Fruit fly (Drosophila melanogaster) whole organism, embryonic: ENCODE data around the gene CG11670.

ENCODE experiments used
- ATbp ChIP-seq: fragments of 200-800 bp; sonication (Bioruptor generic); optimal IDR thresholded peaks from 2 replicates; lab custom pipeline; 2017; ENCODE audit warnings: missing biosample characterization, mild to moderate bottlenecking, missing genetic modification characterization, missing genetic modification reagents
- CG12744 ChIP-seq: fragments of 200-800 bp; sonication (Bioruptor generic); optimal IDR thresholded peaks from 2 replicates; lab custom pipeline; 2016; ENCODE audit warnings: missing biosample characterization, missing genetic modification characterization
- CG13624 ChIP-seq: fragments of 200-800 bp; sonication (Bioruptor generic); optimal IDR thresholded peaks from 2 replicates; lab custom pipeline; 2016; ENCODE audit warnings: missing biosample characterization, missing genetic modification characterization
- CG14860 ChIP-seq: fragments of 200-800 bp; sonication (Bioruptor generic); IDR thresholded peaks from 3 replicates; pipeline ENCODE4 v1.3.6; 2022; ENCODE audit warnings: missing biosample characterization, missing genetic modification characterization; ENCODE audit not compliant: partially characterized antibody
- CG16863 ChIP-seq: fragments of 200-800 bp; sonication (Bioruptor generic); optimal IDR thresholded peaks from 3 replicates; lab custom pipeline; 2016; ENCODE audit warnings: missing biosample characterization, missing genetic modification characterization
- CG17186 ChIP-seq: fragments of 200-800 bp; sonication (Bioruptor generic); optimal IDR thresholded peaks from 3 replicates; lab custom pipeline; 2017; ENCODE audit warnings: missing biosample characterization, missing genetic modification reagents, missing genetic modification characterization
- CG18011 ChIP-seq: fragments of 200-800 bp; sonication (Bioruptor generic); optimal IDR thresholded peaks from 2 replicates; lab custom pipeline; 2017; ENCODE audit warnings: missing biosample characterization, missing genetic modification characterization, mild to moderate bottlenecking, moderate library complexity, missing genotype
- CG18476 ChIP-seq: fragments of 200-800 bp; sonication (Bioruptor generic); optimal IDR thresholded peaks from 2 replicates; lab custom pipeline; 2016; ENCODE audit warnings: missing biosample characterization, mild to moderate bottlenecking, missing genetic modification characterization
- CG2120 ChIP-seq: fragments of 200-800 bp; sonication (Bioruptor generic); optimal IDR thresholded peaks from 3 replicates; lab custom pipeline; 2016; ENCODE audit warnings: missing biosample characterization, missing genetic modification characterization
- CG2129 ChIP-seq: fragments of 200-800 bp; sonication (Bioruptor generic); IDR thresholded peaks from 2 replicates; pipeline ENCODE4 v1.3.6; 2022; ENCODE audit warnings: missing biosample characterization, missing genetic modification characterization; ENCODE audit not compliant: partially characterized antibody
- CG43689 ChIP-seq: fragments of 200-800 bp; sonication (Bioruptor generic); IDR thresholded peaks from 2 replicates; pipeline ENCODE4 v1.3.6; 2022; ENCODE audit warnings: missing biosample characterization, missing genetic modification characterization
- CG4617 ChIP-seq: fragments of 200-800 bp; sonication (Bioruptor generic); optimal IDR thresholded peaks from 3 replicates; lab custom pipeline; 2016; ENCODE audit warnings: missing biosample characterization, missing genetic modification characterization, borderline replicate concordance
- CG9609 ChIP-seq: fragments of 200-800 bp; sonication (Bioruptor generic); optimal IDR thresholded peaks from 3 replicates; lab custom pipeline; 2016; ENCODE audit warnings: missing biosample characterization, missing genetic modification characterization
- Dip2 ChIP-seq: fragments of 200-800 bp; sonication (Bioruptor generic); IDR thresholded peaks from 2 replicates; pipeline ENCODE4 v1.3.6; 2022; ENCODE audit warnings: missing biosample characterization, missing genetic modification characterization
- HHEX ChIP-seq: fragments of 200-800 bp; sonication (Bioruptor generic); optimal IDR thresholded peaks from 3 replicates; lab custom pipeline; 2017; ENCODE audit warnings: missing biosample characterization, mild to moderate bottlenecking, missing genetic modification characterization, missing genetic modification reagents
- Hmr ChIP-seq: fragments of 200-800 bp; sonication (Bioruptor generic); optimal IDR thresholded peaks from 3 replicates; lab custom pipeline; 2017; ENCODE audit warnings: mild to moderate bottlenecking, missing biosample characterization, missing genetic modification reagents, missing genetic modification characterization
- Hr3 ChIP-seq: fragments of 200-800 bp; sonication (Bioruptor generic); optimal IDR thresholded peaks from 3 replicates; lab custom pipeline; 2016; ENCODE audit warnings: missing biosample characterization, missing genetic modification characterization
- Hr78 ChIP-seq, 2 experiments: fragments of 200-800 bp in 1 of 2; fragments of >200 bp in 1 of 2; sonication (Bioruptor generic) in 1 of 2; optimal IDR thresholded peaks; 2 replicates each; lab custom pipeline; 2017 to 2019; ENCODE audit warnings: missing biosample characterization in 2 of 2, missing genetic modification characterization in 2 of 2, mild to moderate bottlenecking in 1 of 2, moderate library complexity in 1 of 2
- MTF-1 ChIP-seq: fragments of 200-800 bp; sonication (Bioruptor generic); optimal IDR thresholded peaks from 2 replicates; lab custom pipeline; 2018; ENCODE audit warnings: missing biosample characterization, mild to moderate bottlenecking, missing genetic modification characterization, borderline replicate concordance
- Mad ChIP-seq: fragments of 200-800 bp; sonication (Bioruptor generic); optimal IDR thresholded peaks from 2 replicates; lab custom pipeline; 2016; ENCODE audit warnings: missing biosample characterization, missing genetic modification characterization
- Opbp ChIP-seq: fragments of 200-800 bp; sonication (Bioruptor generic); IDR thresholded peaks from 3 replicates; pipeline ENCODE4 v1.3.6; 2022; ENCODE audit warnings: missing biosample characterization, missing genetic modification characterization; ENCODE audit not compliant: partially characterized antibody
- Ptx1 ChIP-seq: fragments of 200-800 bp; sonication (Bioruptor generic); IDR thresholded peaks from 2 replicates; pipeline ENCODE4 v1.3.6; 2022; ENCODE audit warnings: missing biosample characterization, missing genetic modification characterization
- Scr ChIP-seq: fragments of 200-800 bp; sonication (Bioruptor generic); IDR thresholded peaks from 2 replicates; pipeline ENCODE4 v1.3.6; 2022; ENCODE audit warnings: missing biosample characterization, missing genetic modification characterization; ENCODE audit not compliant: partially characterized antibody
- TFAM ChIP-seq: fragments of 200-800 bp; sonication (Bioruptor generic); optimal IDR thresholded peaks from 2 replicates; lab custom pipeline; 2017; ENCODE audit warnings: missing biosample characterization, missing genetic modification characterization, inconsistent platforms
- Tbp ChIP-seq: fragments of >200 bp; optimal IDR thresholded peaks from 2 replicates; lab custom pipeline; 2018; ENCODE audit warnings: missing biosample characterization, missing genetic modification characterization
- Trl ChIP-seq, 3 experiments: fragments of >200 bp in 2 of 3; fragments of 200-800 bp in 1 of 3; sonication (Bioruptor generic) in 1 of 3; optimal IDR thresholded peaks; 2 replicates in 1 of 3; 3 replicates in 2 of 3; lab custom pipeline; 2016 to 2017; ENCODE audit warnings: missing biosample characterization in 1 of 3, missing genetic modification characterization in 1 of 3
- YL-1 ChIP-seq: fragments of 200-800 bp; sonication (Bioruptor generic); optimal IDR thresholded peaks from 3 replicates; lab custom pipeline; 2017; ENCODE audit warnings: missing biosample characterization, mild to moderate bottlenecking, missing genetic modification characterization
- aop ChIP-seq: fragments of 200-800 bp; sonication (Bioruptor generic); IDR thresholded peaks from 2 replicates; pipeline ENCODE4 v1.3.6; 2022; ENCODE audit warnings: missing biosample characterization, missing genetic modification characterization
- ash1 ChIP-seq: fragments of 200-800 bp; sonication (Bioruptor generic); optimal IDR thresholded peaks from 2 replicates; lab custom pipeline; 2018; ENCODE audit warnings: missing biosample characterization, mild to moderate bottlenecking, missing genetic modification characterization
- bab2 ChIP-seq: fragments of 200-800 bp; sonication (Bioruptor generic); optimal IDR thresholded peaks from 2 replicates; lab custom pipeline; 2016; ENCODE audit warnings: missing biosample characterization, missing genetic modification characterization
- bigmax ChIP-seq: fragments of 200-800 bp; sonication (Bioruptor generic); optimal IDR thresholded peaks from 2 replicates; lab custom pipeline; 2018; ENCODE audit warnings: missing biosample characterization, mild to moderate bottlenecking, missing genetic modification characterization
- caup ChIP-seq: fragments of 200-800 bp; sonication (Bioruptor generic); optimal IDR thresholded peaks from 3 replicates; lab custom pipeline; 2017; ENCODE audit warnings: missing biosample characterization, mild to moderate bottlenecking, missing genetic modification characterization, moderate library complexity; ENCODE audit not compliant: severe bottlenecking
- cg ChIP-seq: fragments of 200-800 bp; sonication (Bioruptor generic); optimal IDR thresholded peaks from 3 replicates; lab custom pipeline; 2019; ENCODE audit warnings: missing biosample characterization, mild to moderate bottlenecking, missing genetic modification characterization, moderate library complexity
- danr ChIP-seq: fragments of 200-800 bp; sonication (Bioruptor generic); IDR thresholded peaks from 2 replicates; pipeline ENCODE4 v1.3.6; 2022; ENCODE audit warnings: missing biosample characterization, missing genetic modification characterization
- ewg ChIP-seq: fragments of 200-800 bp; sonication (Bioruptor generic); optimal IDR thresholded peaks from 3 replicates; lab custom pipeline; 2017; ENCODE audit warnings: mild to moderate bottlenecking, missing biosample characterization, missing genetic modification reagents, missing genetic modification characterization
- lbe ChIP-seq: fragments of 200-800 bp; sonication (Bioruptor generic); optimal IDR thresholded peaks from 2 replicates; lab custom pipeline; 2016; ENCODE audit warnings: missing biosample characterization, mild to moderate bottlenecking, missing genetic modification characterization
- lilli ChIP-seq: fragments of 200-800 bp; sonication (Bioruptor generic); optimal IDR thresholded peaks from 3 replicates; lab custom pipeline; 2016; ENCODE audit warnings: missing biosample characterization, missing genetic modification characterization
- lmd ChIP-seq: fragments of 200-800 bp; sonication (Bioruptor generic); IDR thresholded peaks from 2 replicates; pipeline ENCODE4 v1.3.6; 2022; ENCODE audit warnings: missing biosample characterization, missing genetic modification characterization
- lola ChIP-seq, 3 experiments: fragments of >200 bp in 2 of 3; fragments of 200-800 bp in 1 of 3; sonication (Bioruptor generic) in 1 of 3; optimal IDR thresholded peaks; 2 replicates each; lab custom pipeline; 2017 to 2019; ENCODE audit warnings: missing biosample characterization in 3 of 3, missing genetic modification characterization in 3 of 3, mild to moderate bottlenecking in 1 of 3, moderate library complexity in 1 of 3
- nerfin-2 ChIP-seq: fragments of 200-800 bp; sonication (Bioruptor generic); IDR thresholded peaks from 2 replicates; pipeline ENCODE4 v1.3.6; 2022; ENCODE audit warnings: missing biosample characterization, missing genetic modification characterization; ENCODE audit not compliant: partially characterized antibody
- nmo ChIP-seq: fragments of 200-800 bp; sonication (Bioruptor generic); optimal IDR thresholded peaks from 2 replicates; lab custom pipeline; 2018; ENCODE audit warnings: missing biosample characterization, mild to moderate bottlenecking, missing genetic modification characterization, moderate library complexity
- odd ChIP-seq: fragments of 200-800 bp; sonication (Bioruptor generic); optimal IDR thresholded peaks from 2 replicates; lab custom pipeline; 2017; ENCODE audit warnings: missing biosample characterization, mild to moderate bottlenecking, missing genetic modification characterization
- pum ChIP-seq: fragments of 200-800 bp; sonication (Bioruptor generic); optimal IDR thresholded peaks from 2 replicates; lab custom pipeline; 2016; ENCODE audit warnings: missing biosample characterization, missing genetic modification characterization
- repo ChIP-seq: fragments of 200-800 bp; sonication (Bioruptor generic); optimal IDR thresholded peaks from 2 replicates; lab custom pipeline; 2016; ENCODE audit warnings: missing biosample characterization, missing genetic modification characterization
- slp2 ChIP-seq: fragments of 200-800 bp; sonication (Bioruptor generic); optimal IDR thresholded peaks from 2 replicates; lab custom pipeline; 2016; ENCODE audit warnings: missing biosample characterization, missing genetic modification characterization
- trh ChIP-seq: fragments of 200-800 bp; sonication (Bioruptor generic); optimal IDR thresholded peaks from 2 replicates; lab custom pipeline; 2016; ENCODE audit warnings: missing biosample characterization, missing genetic modification characterization
- unc-4 ChIP-seq: fragments of 200-800 bp; sonication (Bioruptor generic); IDR thresholded peaks from 2 replicates; pipeline ENCODE4 v1.3.6; 2022; ENCODE audit warnings: missing biosample characterization, missing genetic modification characterization; ENCODE audit not compliant: partially characterized antibody
- yki ChIP-seq: fragments of >200 bp; optimal IDR thresholded peaks from 3 replicates; lab custom pipeline; 2018

The CG11670 gene

DNA sequence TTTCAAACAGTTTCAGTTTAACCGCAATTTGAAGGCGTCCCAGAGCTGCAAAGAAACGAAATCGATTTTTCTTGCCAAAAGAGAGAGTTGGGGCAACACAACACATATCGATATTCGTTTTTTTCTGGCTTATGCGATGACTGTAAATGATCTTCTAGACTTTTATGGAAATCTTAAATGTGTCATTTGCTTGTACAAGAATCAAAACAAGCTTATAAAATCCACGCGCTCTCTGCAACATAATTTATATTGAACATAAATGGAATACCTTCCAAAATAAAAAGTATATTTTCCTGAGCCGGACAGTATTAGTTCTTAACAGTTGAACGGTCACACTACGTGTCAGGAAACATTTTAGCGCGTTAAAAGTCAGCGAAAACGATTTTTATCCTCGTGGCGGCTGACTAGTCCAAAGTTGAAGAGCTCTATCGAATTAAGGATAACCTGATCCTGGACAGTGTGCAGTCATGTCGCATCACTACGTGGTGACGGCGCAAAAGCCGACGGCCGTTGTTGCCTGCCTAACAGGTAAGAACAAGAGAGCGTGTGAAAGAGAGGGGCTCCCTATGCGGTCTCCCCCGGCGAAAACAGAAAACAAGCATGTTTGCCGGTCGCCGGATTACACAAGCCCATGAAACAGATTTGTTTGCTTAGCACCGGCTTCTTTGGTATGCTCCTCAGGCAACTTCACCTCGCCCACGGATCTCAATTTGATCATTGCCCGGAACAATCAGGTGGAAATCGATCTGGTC, 10.3 kb downstream of the CG11670 start, which contains the start of gene pic (continued):
- peak; percentile 69 for TF ChIP-seq CG2129
- TF ChIP-seq bab2 (GFP tag; lab: Kevin White, UChicago), result no peak
- TF ChIP-seq CG16863 (GFP tag; lab: Kevin White, UChicago), result no peak
- TF ChIP-seq danr (GFP tag; lab: Robert Waterston, UW), result no peak
- peak; percentile 72 for TF ChIP-seq unc-4 (GFP tag; lab: Robert Waterston, UW)
- TF ChIP-seq yki (lab: Kevin White, UChicago), result no peak
- TF ChIP-seq HHEX, result no peak
- peak; percentile 55 for TF ChIP-seq YL-1 (GFP tag; lab: Kevin White, UChicago)
- TF ChIP-seq odd (GFP tag; lab: Kevin White, UChicago), result no peak
- TF ChIP-seq trh, result no peak
- TF ChIP-seq slp2 (GFP tag; lab: Kevin White, UChicago), result no peak
- TF ChIP-seq Trl (optimal IDR thresholded peaks at IDR 0.05; lab: Kevin White, UChicago), result peak; percentile 21 to 46
- TF ChIP-seq Trl (GFP tag; optimal IDR thresholded peaks at IDR 0.05; lab: Kevin White, UChicago), result peak; percentile 30
- TF ChIP-seq MTF-1 (GFP tag; lab: Kevin White, UChicago), result no peak
- TF ChIP-seq repo (GFP tag; lab: Kevin White, UChicago), result no peak
- TF ChIP-seq CG14860 (GFP tag; lab: Robert Waterston, UW), result peak; percentile 84
- peak; percentile 71 for TF ChIP-seq Opbp (GFP tag; lab: Robert Waterston, UW)
- peak; percentile 70 for TF ChIP-seq CG17186 (GFP tag; lab: Kevin White, UChicago)
- TF ChIP-seq lmd (GFP tag; lab: Robert Waterston, UW), result no peak
- no peak for TF ChIP-seq CG12744 (GFP tag; lab: Kevin White, UChicago)
- TF ChIP-seq CG18476, result no peak
- no peak for TF ChIP-seq Tbp
- TF ChIP-seq Ptx1 (GFP tag; lab: Robert Waterston, UW), result no peak
- no peak for TF ChIP-seq lbe (GFP tag; lab: Kevin White, UChicago)
- no peak for TF ChIP-seq ATbp (GFP tag; lab: Kevin White, UChicago)
- no peak for TF ChIP-seq CG18011 (GFP tag; lab: Kevin White, UChicago)
- no peak for TF ChIP-seq TFAM (GFP tag; lab: Kevin White, UChicago)
- TF ChIP-seq pum (GFP tag; lab: Kevin White, UChicago), result no peak
- peak; percentile 57; the same call in 1 of the 2 replicates for TF ChIP-seq nerfin-2 (GFP tag; lab: Robert Waterston, UW)
- TF ChIP-seq lilli (GFP tag; lab: Kevin White, UChicago), result no peak
- no peak for TF ChIP-seq CG43689 (GFP tag; lab: Robert Waterston, UW)
- no peak for TF ChIP-seq ewg (GFP tag; lab: Kevin White, UChicago)
- TF ChIP-seq Mad (GFP tag; lab: Kevin White, UChicago), result peak; percentile 22
- TF ChIP-seq bigmax, result no peak
- no peak for TF ChIP-seq Hmr (GFP tag; lab: Kevin White, UChicago)
- peak; percentile 8 for TF ChIP-seq CG9609 (GFP tag; lab: Kevin White, UChicago)
- TF ChIP-seq ash1 (GFP tag; lab: Kevin White, UChicago), result no peak
- TF ChIP-seq cg (GFP tag; lab: Kevin White, UChicago), result no peak
- no peak for TF ChIP-seq aop (GFP tag; lab: Robert Waterston, UW)
- no peak for TF ChIP-seq Dip2
- no peak for TF ChIP-seq Hr78 (GFP tag; optimal IDR thresholded peaks at IDR 0.05; lab: Kevin White, UChicago)
- TF ChIP-seq Hr3 (GFP tag; lab: Kevin White, UChicago), result no peak
- TF ChIP-seq CG13624 (GFP tag; lab: Kevin White, UChicago), result no peak
- no peak for TF ChIP-seq lola (GFP tag; optimal IDR thresholded peaks at IDR 0.05; lab: Kevin White, UChicago)
- no peak for TF ChIP-seq caup (GFP tag; lab: Kevin White, UChicago)
- TF ChIP-seq CG2120 (GFP tag; lab: Kevin White, UChicago), result peak; percentile 18
- TF ChIP-seq CG4617 (GFP tag; lab: Kevin White, UChicago), result peak; percentile 36
- TF ChIP-seq Scr (GFP tag; lab: Robert Waterston, UW), result peak; percentile 87
- TF ChIP-seq nmo (GFP tag; lab: Kevin White, UChicago), result peak; percentile 58
